1 fruit fly cellular context compared by ENCODE assay signal in the genomic region with DNA sequence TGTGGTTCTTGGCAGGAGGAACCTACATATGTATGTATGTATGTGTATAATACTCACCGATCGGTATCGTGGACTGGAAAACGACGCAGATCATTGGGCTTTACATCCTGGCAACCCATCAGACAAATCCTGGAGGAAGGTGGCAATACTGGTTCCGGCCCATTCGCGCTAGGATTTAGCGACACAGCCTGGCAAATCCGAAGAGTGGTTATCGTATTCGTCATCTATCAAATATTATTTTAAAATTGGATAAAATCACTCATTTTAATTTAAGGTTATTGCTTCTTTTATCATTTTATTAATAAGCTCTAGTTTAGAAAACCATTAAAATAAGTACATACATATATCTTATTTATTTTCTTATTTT.
TF ChIP-seq lines count a peak whose summit lies in the region.

No protein-coding gene starts in this region.

TF ChIP-seq in whole organism, prepupa, 60 proteins besides CTCF, POLR2A, EP300 and RAD21 (continued from another document):
- TF ChIP-seq CG6276 (GFP tag; optimal IDR thresholded peaks at IDR 0.05; lab: Kevin White, UChicago) (no peak), Lpt (GFP tag; optimal IDR thresholded peaks at IDR 0.05; lab: Kevin White, UChicago) (no peak), Ets96B (tag; optimal IDR thresholded peaks at IDR 0.05; lab: Kevin White, UChicago) (no peak), acj6 (GFP tag; optimal IDR thresholded peaks at IDR 0.05; lab: Kevin White, UChicago) (peak; percentile 23), dac (GFP tag; optimal IDR thresholded peaks at IDR 0.05; lab: Kevin White, UChicago) (no peak), fkh (GFP tag; optimal IDR thresholded peaks at IDR 0.05; lab: Kevin White, UChicago) (no peak), CG32006 (GFP tag; optimal IDR thresholded peaks at IDR 0.05; lab: Kevin White, UChicago) (no peak)
